Fruit fly (Drosophila melanogaster): ENCODE results near the gene Tango4.

Tango4 gene

dm6 chrX:12012149-12013097, 8.4 kb upstream of the Tango4 start, which contains the start of the genes CG1492 and regucalcin (continued):
- TF ChIP-seq Sry-β (GFP tag; optimal IDR thresholded peaks at IDR 0.05) (no peak), mld (GFP tag; IDR thresholded peaks at IDR 0.05; ENCODE audit: partially characterized antibody) (no peak), CG2202 (tag; optimal IDR thresholded peaks at IDR 0.05) (no peak), Gsc (GFP tag; IDR thresholded peaks at IDR 0.05) (no peak), pum (GFP tag; optimal IDR thresholded peaks at IDR 0.05) (no peak), CG33557 (GFP tag; optimal IDR thresholded peaks at IDR 0.05) (no peak), NfI (GFP tag; optimal IDR thresholded peaks at IDR 0.05) (no peak), CG1792 (GFP tag; optimal IDR thresholded peaks at IDR 0.05) (no peak), CG12391 (tag; optimal IDR thresholded peaks at IDR 0.05) (no peak), CG7745 (tag; optimal IDR thresholded peaks at IDR 0.05) (no peak), odd (GFP tag; optimal IDR thresholded peaks at IDR 0.05) (no peak), Chrac-16 (GFP tag; optimal IDR thresholded peaks at IDR 0.05) (no peak), ham (GFP tag; IDR thresholded peaks at IDR 0.05) (no peak), CG17829 (tag; optimal IDR thresholded peaks at IDR 0.05) (no peak), CG7928 (GFP tag; optimal IDR thresholded peaks at IDR 0.05) (no peak), CG17568 (GFP tag; optimal IDR thresholded peaks at IDR 0.05) (no peak), CG6683 (GFP tag; optimal IDR thresholded peaks at IDR 0.05) (no peak), kah (GFP tag; optimal IDR thresholded peaks at IDR 0.05) (no peak), CG9797 (GFP tag; optimal IDR thresholded peaks at IDR 0.05) (peak; percentile 22), kay (GFP tag; optimal IDR thresholded peaks at IDR 0.05) (no peak), CG11723 (GFP tag; optimal IDR thresholded peaks at IDR 0.05) (no peak), CG10274 (GFP tag; optimal IDR thresholded peaks at IDR 0.05) (no peak), fd102C (GFP tag; optimal IDR thresholded peaks at IDR 0.05) (no peak), so (GFP tag; IDR thresholded peaks at IDR 0.05) (no peak), Mad (GFP tag; optimal IDR thresholded peaks at IDR 0.05) (no peak), chif (GFP tag; optimal IDR thresholded peaks at IDR 0.05) (no peak), CG9817 (tag; optimal IDR thresholded peaks at IDR 0.05) (no peak), CG6254 (GFP tag; optimal IDR thresholded peaks at IDR 0.05) (no peak), CG11093 (GFP tag; IDR thresholded peaks at IDR 0.05) (no peak), CG1233 (GFP tag; optimal IDR thresholded peaks at IDR 0.05) (no peak), Scr (GFP tag; IDR thresholded peaks at IDR 0.05; ENCODE audit: partially characterized antibody) (peak; percentile 34; the same call in 1 of the 2 replicates), CG31365 (tag; optimal IDR thresholded peaks at IDR 0.05) (no peak), CG10462 (GFP tag; optimal IDR thresholded peaks at IDR 0.05) (no peak), CG10431 (GFP tag; optimal IDR thresholded peaks at IDR 0.05) (no peak), Dad (GFP tag; optimal IDR thresholded peaks at IDR 0.05) (peak; percentile 9), br (optimal IDR thresholded peaks at IDR 0.05) (no peak), CG12942 (GFP tag; optimal IDR thresholded peaks at IDR 0.05) (no peak), Poxn (GFP tag; IDR thresholded peaks at IDR 0.05) (no peak), vvl (GFP tag; IDR thresholded peaks at IDR 0.05) (no peak), D19B (GFP tag; optimal IDR thresholded peaks at IDR 0.05) (no peak), fd3F (GFP tag; optimal IDR thresholded peaks at IDR 0.05) (no peak), gsb (GFP tag; IDR thresholded peaks at IDR 0.05) (no peak), CG12155 (GFP tag; optimal IDR thresholded peaks at IDR 0.05) (no peak), run (tag; optimal IDR thresholded peaks at IDR 0.05) (no peak), CG18599 (GFP tag; optimal IDR thresholded peaks at IDR 0.05) (no peak), CG1603 (tag; optimal IDR thresholded peaks at IDR 0.05) (peak; percentile 61), sc (optimal IDR thresholded peaks at IDR 0.05) (no peak), sc (GFP tag; optimal IDR thresholded peaks at IDR 0.05) (no peak), abd-A (tag; optimal IDR thresholded peaks at IDR 0.05) (peak; percentile 72)

Data from whole organism, embryonic.